Fruit fly (Drosophila melanogaster) whole organism, embryonic: ENCODE results near the gene yrt.

Source experiments
- Ada2b ChIP-seq: fragments of 200-800 bp; sonication (Bioruptor generic); IDR thresholded peaks from 2 replicates; pipeline ENCODE4 v1.3.6; 2022; ENCODE audit warnings: missing biosample characterization, missing genetic modification characterization
- CG11247 ChIP-seq: fragments of 200-800 bp; sonication (Bioruptor generic); IDR thresholded peaks from 2 replicates; pipeline ENCODE4 v1.3.6; 2022; ENCODE audit warnings: missing biosample characterization, missing genetic modification characterization
- CG11504 ChIP-seq: fragments of 200-800 bp; sonication (Bioruptor generic); optimal IDR thresholded peaks from 3 replicates; lab custom pipeline; 2019; ENCODE audit warnings: missing biosample characterization, mild to moderate bottlenecking, missing genetic modification characterization, moderate library complexity
- CG11695 ChIP-seq: fragments of 200-800 bp; sonication (Bioruptor generic); IDR thresholded peaks from 3 replicates; pipeline ENCODE4 v1.3.6; 2022; ENCODE audit warnings: missing biosample characterization, missing genetic modification characterization
- CG12071 ChIP-seq: fragments of 200-800 bp; sonication (Bioruptor generic); optimal IDR thresholded peaks from 3 replicates; lab custom pipeline; 2018; ENCODE audit warnings: missing biosample characterization, mild to moderate bottlenecking, missing genetic modification characterization
- CG13123 ChIP-seq: fragments of 200-800 bp; sonication (Bioruptor generic); optimal IDR thresholded peaks from 2 replicates; lab custom pipeline; 2016; ENCODE audit warnings: missing biosample characterization, missing genetic modification characterization
- CG14710 ChIP-seq: fragments of 200-800 bp; sonication (Bioruptor generic); optimal IDR thresholded peaks from 3 replicates; lab custom pipeline; 2019; ENCODE audit warnings: missing biosample characterization, mild to moderate bottlenecking, missing genetic modification characterization, moderate library complexity
- CG1602 ChIP-seq: fragments of 200-800 bp; sonication (Bioruptor generic); optimal IDR thresholded peaks from 3 replicates; lab custom pipeline; 2016; ENCODE audit warnings: missing biosample characterization, missing genetic modification characterization
- CG1647 ChIP-seq: fragments of 200-800 bp; sonication (Bioruptor generic); optimal IDR thresholded peaks from 3 replicates; lab custom pipeline; 2016; ENCODE audit warnings: missing biosample characterization, missing genetic modification characterization
- CG17359 ChIP-seq: fragments of 200-800 bp; sonication (Bioruptor generic); optimal IDR thresholded peaks from 3 replicates; lab custom pipeline; 2018; ENCODE audit warnings: missing biosample characterization, mild to moderate bottlenecking, missing genetic modification characterization, moderate library complexity
- CG17829 ChIP-seq: fragments of 200-800 bp; optimal IDR thresholded peaks from 2 replicates; lab custom pipeline; 2019; ENCODE audit warnings: missing biosample characterization, mild to moderate bottlenecking, missing genetic modification characterization, moderate library complexity
- CG18262 ChIP-seq: fragments of 200-800 bp; optimal IDR thresholded peaks from 3 replicates; lab custom pipeline; 2019; ENCODE audit warnings: missing biosample characterization, mild to moderate bottlenecking, missing genetic modification characterization, moderate library complexity
- CG2712 ChIP-seq: fragments of 200-800 bp; optimal IDR thresholded peaks from 3 replicates; lab custom pipeline; 2019; ENCODE audit warnings: missing biosample characterization, mild to moderate bottlenecking, missing genetic modification characterization, moderate library complexity
- CG34224 ChIP-seq: fragments of 200-800 bp; sonication (Bioruptor generic); IDR thresholded peaks from 3 replicates; pipeline ENCODE4 v1.3.6; 2022; ENCODE audit warnings: missing biosample characterization, missing genetic modification characterization; ENCODE audit not compliant: partially characterized antibody
- CG34422 ChIP-seq: fragments of 200-800 bp; sonication (Bioruptor generic); IDR thresholded peaks from 3 replicates; pipeline ENCODE4 v1.3.6; 2022; ENCODE audit warnings: missing biosample characterization, missing genetic modification characterization
- CG5180 ChIP-seq: fragments of 200-800 bp; sonication (Bioruptor generic); optimal IDR thresholded peaks from 3 replicates; lab custom pipeline; 2017; ENCODE audit warnings: missing biosample characterization, missing genetic modification characterization, mild to moderate bottlenecking, moderate library complexity, missing genetic modification reagents
- CG5245 ChIP-seq: fragments of 200-800 bp; sonication (Bioruptor generic); optimal IDR thresholded peaks from 3 replicates; lab custom pipeline; 2016; ENCODE audit warnings: missing biosample characterization, missing genetic modification characterization
- CG7786 ChIP-seq: fragments of 200-800 bp; sonication (Bioruptor generic); optimal IDR thresholded peaks from 2 replicates; lab custom pipeline; 2016; ENCODE audit warnings: missing biosample characterization, missing genetic modification characterization
- CG7839 ChIP-seq: fragments of 200-800 bp; sonication (Bioruptor generic); optimal IDR thresholded peaks from 3 replicates; lab custom pipeline; 2018; ENCODE audit warnings: missing biosample characterization, mild to moderate bottlenecking, missing genetic modification characterization, moderate library complexity
- CG9727 ChIP-seq: fragments of 200-800 bp; sonication (Bioruptor generic); optimal IDR thresholded peaks from 3 replicates; lab custom pipeline; 2017; ENCODE audit warnings: missing biosample characterization, mild to moderate bottlenecking, missing genetic modification characterization
- Chrac-16 ChIP-seq: fragments of 200-800 bp; sonication (Bioruptor generic); optimal IDR thresholded peaks from 3 replicates; lab custom pipeline; 2016; ENCODE audit warnings: missing biosample characterization, missing genetic modification characterization
- Dref ChIP-seq: fragments of 200-800 bp; sonication (Bioruptor generic); IDR thresholded peaks from 2 replicates; pipeline ENCODE4 v1.3.6; 2022; ENCODE audit warnings: missing biosample characterization, missing genetic modification characterization
- E2f1 ChIP-seq: fragments of 200-800 bp; sonication (Bioruptor generic); IDR thresholded peaks from 2 replicates; pipeline ENCODE4 v1.3.6; 2022; ENCODE audit warnings: missing biosample characterization, missing genetic modification characterization
- E2f2 ChIP-seq: fragments of 200-800 bp; sonication (Bioruptor generic); IDR thresholded peaks from 2 replicates; pipeline ENCODE4 v1.3.6; 2022; ENCODE audit warnings: missing biosample characterization, missing genetic modification characterization
- HHEX ChIP-seq: fragments of 200-800 bp; sonication (Bioruptor generic); optimal IDR thresholded peaks from 3 replicates; lab custom pipeline; 2017; ENCODE audit warnings: missing biosample characterization, mild to moderate bottlenecking, missing genetic modification characterization, missing genetic modification reagents
- Optix ChIP-seq: fragments of 200-800 bp; sonication (Bioruptor generic); IDR thresholded peaks from 3 replicates; pipeline ENCODE4 v1.3.6; 2022; ENCODE audit warnings: missing biosample characterization, missing genetic modification characterization
- Side ChIP-seq: fragments of 200-800 bp; sonication (Bioruptor generic); optimal IDR thresholded peaks from 2 replicates; lab custom pipeline; 2016; ENCODE audit warnings: missing biosample characterization, missing genetic modification characterization
- ac ChIP-seq: fragments of 200-800 bp; sonication (Bioruptor generic); optimal IDR thresholded peaks from 3 replicates; lab custom pipeline; 2017; ENCODE audit warnings: missing biosample characterization, mild to moderate bottlenecking, missing genetic modification characterization
- ase ChIP-seq: fragments of 200-800 bp; sonication (Bioruptor generic); IDR thresholded peaks from 3 replicates; pipeline ENCODE4 v1.3.6; 2022; ENCODE audit warnings: missing biosample characterization, missing genetic modification characterization
- br ChIP-seq: fragments of >200 bp; optimal IDR thresholded peaks from 2 replicates; lab custom pipeline; 2017
- btn ChIP-seq: fragments of 200-800 bp; sonication (Bioruptor generic); optimal IDR thresholded peaks from 2 replicates; lab custom pipeline; 2016; ENCODE audit warnings: missing biosample characterization, missing genetic modification characterization
- danr ChIP-seq: fragments of 200-800 bp; sonication (Bioruptor generic); IDR thresholded peaks from 2 replicates; pipeline ENCODE4 v1.3.6; 2022; ENCODE audit warnings: missing biosample characterization, missing genetic modification characterization
- ems ChIP-seq: fragments of 200-800 bp; sonication (Bioruptor generic); optimal IDR thresholded peaks from 3 replicates; lab custom pipeline; 2016; ENCODE audit warnings: missing biosample characterization, missing genetic modification characterization
- eve ChIP-seq, 2 experiments: fragments of >200 bp; optimal IDR thresholded peaks; 2 replicates each; lab custom pipeline; 2017; ENCODE audit warnings: missing biosample characterization in 2 of 2, missing genetic modification characterization in 2 of 2
- gce ChIP-seq: fragments of 200-800 bp; sonication (Bioruptor generic); IDR thresholded peaks from 3 replicates; pipeline ENCODE4 v1.3.6; 2022; ENCODE audit warnings: missing biosample characterization, missing genetic modification characterization
- jing ChIP-seq: fragments of 200-800 bp; sonication (Bioruptor generic); optimal IDR thresholded peaks from 2 replicates; lab custom pipeline; 2018; ENCODE audit warnings: missing biosample characterization, mild to moderate bottlenecking, missing genetic modification characterization
- kah ChIP-seq: fragments of 200-800 bp; sonication (Bioruptor generic); optimal IDR thresholded peaks from 2 replicates; lab custom pipeline; 2018; ENCODE audit warnings: missing biosample characterization, mild to moderate bottlenecking, missing genetic modification characterization
- lov ChIP-seq, 2 experiments: fragments of 200-800 bp in 1 of 2; fragments of >200 bp in 1 of 2; sonication (Bioruptor generic) in 1 of 2; IDR thresholded peaks in 1 of 2; optimal IDR thresholded peaks in 1 of 2; 2 replicates in 1 of 2; 3 replicates in 1 of 2; pipeline versions ENCODE4 v1.3.6 to Lab custom; 2017 to 2022; ENCODE audit warnings: missing biosample characterization in 1 of 2, missing genetic modification characterization in 1 of 2
- nau ChIP-seq: fragments of 200-800 bp; sonication (Bioruptor generic); optimal IDR thresholded peaks from 3 replicates; lab custom pipeline; 2017; ENCODE audit warnings: missing biosample characterization, mild to moderate bottlenecking, missing genetic modification characterization, missing genetic modification reagents
- onecut ChIP-seq: fragments of 200-800 bp; sonication (Bioruptor generic); IDR thresholded peaks from 2 replicates; pipeline ENCODE4 v1.3.6; 2022; ENCODE audit warnings: missing biosample characterization, missing genetic modification characterization
- peb ChIP-seq: fragments of 200-800 bp; sonication (Bioruptor generic); IDR thresholded peaks from 2 replicates; pipeline ENCODE4 v1.3.6; 2022; ENCODE audit warnings: missing biosample characterization, missing genetic modification characterization
- prd ChIP-seq, 3 experiments: fragments of >200 bp in 2 of 3; fragments of 200-800 bp in 1 of 3; sonication (Bioruptor generic) in 1 of 3; optimal IDR thresholded peaks in 2 of 3; IDR thresholded peaks in 1 of 3; 2 replicates in 2 of 3; 3 replicates in 1 of 3; pipeline versions ENCODE4 v1.3.6 to Lab custom; 2017 to 2022; ENCODE audit warnings: missing biosample characterization in 1 of 3, missing genetic modification characterization in 1 of 3
- row ChIP-seq: fragments of 200-800 bp; sonication (Bioruptor generic); IDR thresholded peaks from 3 replicates; pipeline ENCODE4 v1.3.6; 2022; ENCODE audit warnings: missing biosample characterization, missing genetic modification characterization
- shn ChIP-seq: fragments of 200-800 bp; sonication (Bioruptor generic); optimal IDR thresholded peaks from 3 replicates; lab custom pipeline; 2016; ENCODE audit warnings: missing biosample characterization, missing genetic modification characterization
- sqz ChIP-seq: fragments of 200-800 bp; sonication (Bioruptor generic); optimal IDR thresholded peaks from 3 replicates; lab custom pipeline; 2018; ENCODE audit warnings: missing biosample characterization, mild to moderate bottlenecking, missing genetic modification characterization
- tap ChIP-seq: fragments of 200-800 bp; optimal IDR thresholded peaks from 3 replicates; lab custom pipeline; 2019; ENCODE audit warnings: missing biosample characterization, mild to moderate bottlenecking, missing genetic modification characterization, moderate library complexity
- tin ChIP-seq: fragments of 200-800 bp; sonication (Bioruptor generic); optimal IDR thresholded peaks from 3 replicates; lab custom pipeline; 2016; ENCODE audit warnings: missing biosample characterization, missing genetic modification characterization
- tna ChIP-seq: fragments of 200-800 bp; sonication (Bioruptor generic); IDR thresholded peaks from 2 replicates; pipeline ENCODE4 v1.3.6; 2022; ENCODE audit warnings: missing biosample characterization, missing genetic modification characterization; ENCODE audit not compliant: partially characterized antibody
- tx ChIP-seq: fragments of 200-800 bp; sonication (Bioruptor generic); optimal IDR thresholded peaks from 2 replicates; lab custom pipeline; 2016; ENCODE audit warnings: missing biosample characterization, missing genetic modification characterization
- unpg ChIP-seq: fragments of 200-800 bp; sonication (Bioruptor generic); optimal IDR thresholded peaks from 3 replicates; lab custom pipeline; 2018; ENCODE audit warnings: missing biosample characterization, mild to moderate bottlenecking, missing genetic modification characterization, moderate library complexity

yrt gene

dm6 chr3R:13453955-13454354, 19.2 kb upstream of the yrt start (continued):
- TF ChIP-seq CG34224 (GFP tag; lab: Robert Waterston, UW) = no peak
- no peak for TF ChIP-seq ac
- TF ChIP-seq CG2712 (tag; lab: Kevin White, UChicago) = peak; percentile 82
- TF ChIP-seq Side (GFP tag; lab: Kevin White, UChicago) = peak; percentile 41
- peak; percentile 52 for TF ChIP-seq CG1647 (GFP tag; lab: Kevin White, UChicago)
- TF ChIP-seq CG7786 (GFP tag; lab: Kevin White, UChicago) = peak; percentile 62
- peak; percentile 58 for TF ChIP-seq CG9727 (GFP tag; lab: Kevin White, UChicago)
- peak; percentile 82 for TF ChIP-seq unpg
- no peak for TF ChIP-seq Dref
- TF ChIP-seq CG34422 (GFP tag; lab: Robert Waterston, UW) = peak; percentile 66; the same call in 2 of the 3 replicates
- TF ChIP-seq kah (GFP tag; lab: Kevin White, UChicago) = no peak
- TF ChIP-seq row (GFP tag; lab: Robert Waterston, UW) = peak; percentile 81
- peak; percentile 73; the same call in 2 of the 3 replicates for TF ChIP-seq CG11695 (GFP tag; lab: Robert Waterston, UW)
- peak; percentile 76 for TF ChIP-seq Ada2b
- peak; percentile 77 for TF ChIP-seq CG17359 (tag; lab: Kevin White, UChicago)
- peak; percentile 67 for TF ChIP-seq CG11247 (GFP tag; lab: Robert Waterston, UW)
- peak; percentile 49 for TF ChIP-seq CG1602
- no peak for TF ChIP-seq btn
- peak; percentile 12 for TF ChIP-seq ems (GFP tag; lab: Kevin White, UChicago)
- peak; percentile 31 for TF ChIP-seq CG5180 (GFP tag; lab: Kevin White, UChicago)
- no peak for TF ChIP-seq Optix (GFP tag; lab: Robert Waterston, UW)
- peak; percentile 16 for TF ChIP-seq nau (GFP tag; lab: Kevin White, UChicago)
- TF ChIP-seq lov (optimal IDR thresholded peaks at IDR 0.05; lab: Kevin White, UChicago) = no peak
- TF ChIP-seq lov (GFP tag; IDR thresholded peaks at IDR 0.05; lab: Robert Waterston, UW) = 0 out of 3 replicates have a peak, but pooled peaks have one; percentile 14
- TF ChIP-seq CG5245 = peak; percentile 13
- no peak for TF ChIP-seq gce
- peak; percentile 33; the same call in 2 of the 3 replicates for TF ChIP-seq ase (GFP tag; lab: Robert Waterston, UW)
- TF ChIP-seq tx (GFP tag; lab: Kevin White, UChicago) = peak; percentile 35
- TF ChIP-seq E2f2 (GFP tag; lab: Robert Waterston, UW) = peak; percentile 27; the same call in 1 of the 2 replicates
- TF ChIP-seq tap (tag; lab: Kevin White, UChicago) = no peak
- TF ChIP-seq peb (GFP tag; lab: Robert Waterston, UW) = 0 out of 2 replicates have a peak, but pooled peaks have one; percentile 32
- peak; percentile 84 for TF ChIP-seq CG7839
- TF ChIP-seq eve (GFP tag; optimal IDR thresholded peaks at IDR 0.05; lab: Kevin White, UChicago) = peak in 1 of 2 experiments; percentile 50
- TF ChIP-seq E2f1 (GFP tag; lab: Robert Waterston, UW) = peak; percentile 64
- TF ChIP-seq CG13123 (GFP tag; lab: Kevin White, UChicago) = no peak
- peak; percentile 62 for TF ChIP-seq CG14710
- TF ChIP-seq jing = peak; percentile 12
- no peak for TF ChIP-seq br (lab: Kevin White, UChicago)
- TF ChIP-seq Chrac-16 (GFP tag; lab: Kevin White, UChicago) = peak; percentile 63
- TF ChIP-seq CG11504 (tag; lab: Kevin White, UChicago) = no peak
- TF ChIP-seq CG12071 (GFP tag; lab: Kevin White, UChicago) = peak; percentile 11
- no peak for TF ChIP-seq prd (optimal IDR thresholded peaks at IDR 0.05; lab: Kevin White, UChicago)
- TF ChIP-seq prd (GFP tag; IDR thresholded peaks at IDR 0.05; lab: Robert Waterston, UW) = peak; percentile 69
- TF ChIP-seq danr (GFP tag; lab: Robert Waterston, UW) = peak; percentile 44
- TF ChIP-seq sqz = no peak
- peak; percentile 79 for TF ChIP-seq CG18262 (tag; lab: Kevin White, UChicago)
- no peak for TF ChIP-seq tna (GFP tag; lab: Robert Waterston, UW)
- peak; percentile 67 for TF ChIP-seq CG17829 (tag; lab: Kevin White, UChicago)
- peak; percentile 31; the same call in 1 of the 2 replicates for TF ChIP-seq onecut (GFP tag; lab: Robert Waterston, UW)
- TF ChIP-seq tin (GFP tag; lab: Kevin White, UChicago) = peak; percentile 46
- TF ChIP-seq shn = peak; percentile 28
- peak; percentile 46 for TF ChIP-seq HHEX (GFP tag; lab: Kevin White, UChicago)
